In the genomic region with DNA sequence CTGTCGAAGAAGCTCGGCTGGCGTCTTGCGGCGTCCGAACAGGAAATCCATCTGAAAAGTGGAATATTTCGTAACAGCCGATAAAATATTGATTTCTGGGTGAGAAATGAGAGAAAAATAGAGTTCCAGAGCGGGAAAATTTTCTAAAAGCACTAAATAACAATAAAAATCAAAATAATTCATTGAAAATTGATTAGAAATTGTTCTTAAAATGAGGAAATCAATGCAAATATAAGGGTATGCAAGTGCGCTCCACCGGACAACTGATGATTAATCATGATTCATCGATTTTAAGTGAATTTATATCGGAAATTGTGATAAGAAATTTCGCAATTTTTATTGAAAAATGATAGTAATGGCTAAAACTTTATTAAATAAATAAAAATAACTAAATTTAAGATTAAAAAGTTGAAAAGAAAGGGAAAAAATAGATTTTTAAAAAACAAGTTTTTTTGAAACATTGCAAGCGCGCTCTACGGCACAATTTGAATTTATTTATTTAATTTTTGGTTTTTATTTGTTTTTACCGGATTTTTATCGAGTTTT, we compare ENCODE assay signal across 1 worm cellular context.
TF ChIP-seq lines count a peak whose summit lies in the region.

Gene vps-2, minus strand, starts transcription at position 51 of the 546 bp plus-strand sequence.
Gene tiar-2, plus strand, starts transcription at position 520 of the 546 bp plus-strand sequence.

TF ChIP-seq in whole organism, L1 larva, 84 proteins besides CTCF, POLR2A, EP300 and RAD21 (continued from another document):
- peak; percentile 93 for TF ChIP-seq lin-14 (GFP tag; optimal IDR thresholded peaks at IDR 0.05; lab: Kevin White, UChicago)
- peak; percentile 59 to 73 for TF ChIP-seq lin-35 (GFP tag; optimal IDR thresholded peaks at IDR 0.05; lab: Kevin White, UChicago)
- peak; percentile 31 for TF ChIP-seq ceh-90 (tag; optimal IDR thresholded peaks at IDR 0.05; lab: Kevin White, UChicago)
- TF ChIP-seq nhr-237 (tag; optimal IDR thresholded peaks at IDR 0.05; lab: Kevin White, UChicago): no peak
- TF ChIP-seq pag-3 (tag; optimal IDR thresholded peaks at IDR 0.05; lab: Kevin White, UChicago; ENCODE audit: borderline replicate concordance, insufficient read depth): no peak
- TF ChIP-seq nhr-71 (tag; optimal IDR thresholded peaks at IDR 0.05; lab: Kevin White, UChicago): peak; percentile 85
- TF ChIP-seq xbp-1 (tag; optimal IDR thresholded peaks at IDR 0.05; lab: Kevin White, UChicago): peak; percentile 78
- no peak for TF ChIP-seq lin-13 (GFP tag; optimal IDR thresholded peaks at IDR 0.05; lab: Kevin White, UChicago)
- no peak for TF ChIP-seq mef-2 (tag; optimal IDR thresholded peaks at IDR 0.05; lab: Kevin White, UChicago)
- TF ChIP-seq nhr-11 (tag; optimal IDR thresholded peaks at IDR 0.05; lab: Kevin White, UChicago): no peak
- TF ChIP-seq ces-1 (GFP tag; optimal IDR thresholded peaks at IDR 0.05; lab: Kevin White, UChicago): no peak
- TF ChIP-seq lir-3 (tag; optimal IDR thresholded peaks at IDR 0.05; lab: Kevin White, UChicago; ENCODE audit: poor library complexity): no peak
- no peak for TF ChIP-seq rnt-1 (tag; optimal IDR thresholded peaks at IDR 0.05; lab: Kevin White, UChicago)
- TF ChIP-seq ama-1 (optimal IDR thresholded peaks at IDR 0.05; lab: Kevin White, UChicago): no peak
- TF ChIP-seq C34B4.2 (tag; optimal IDR thresholded peaks at IDR 0.05; lab: Kevin White, UChicago): no peak
- peak in 1 of 3 experiments; percentile 27 for TF ChIP-seq ceh-82 (tag; optimal IDR thresholded peaks at IDR 0.05; lab: Kevin White, UChicago)
- peak; percentile 58 for TF ChIP-seq tbx-2 (tag; optimal IDR thresholded peaks at IDR 0.05; lab: Kevin White, UChicago)
- TF ChIP-seq fkh-10 (GFP tag; optimal IDR thresholded peaks at IDR 0.05; lab: Kevin White, UChicago): no peak
- no peak for TF ChIP-seq unc-30 (tag; optimal IDR thresholded peaks at IDR 0.05; lab: Kevin White, UChicago)
- peak; percentile 58 to 72 (median 58) for TF ChIP-seq dpl-1 (GFP tag; optimal IDR thresholded peaks at IDR 0.05; lab: Kevin White, UChicago)
- TF ChIP-seq pax-3 (tag; optimal IDR thresholded peaks at IDR 0.05; lab: Kevin White, UChicago): peak; percentile 59
- TF ChIP-seq zip-4 (GFP tag; optimal IDR thresholded peaks at IDR 0.05; lab: Kevin White, UChicago): peak; percentile 62
- peak; percentile 81 for TF ChIP-seq nhr-85 (tag; lab: Kevin White, UChicago)
- TF ChIP-seq ztf-4 (tag; optimal IDR thresholded peaks at IDR 0.05; lab: Kevin White, UChicago): no peak
- peak; percentile 53 for TF ChIP-seq lin-39 (tag; optimal IDR thresholded peaks at IDR 0.05; lab: Kevin White, UChicago)
- no peak for TF ChIP-seq ets-5 (GFP tag; IDR thresholded peaks at IDR 0.05; lab: Robert Waterston, UW)
